Fruit fly (Drosophila melanogaster) whole organism, embryonic: Measurements from ENCODE around the gene scrib.

Experiments used
- Ada2b ChIP-seq: fragments of 200-800 bp; sonication (Bioruptor generic); IDR thresholded peaks from 2 replicates; pipeline ENCODE4 v1.3.6; 2022; ENCODE audit warnings: missing biosample characterization, missing genetic modification characterization
- Bteb2 ChIP-seq: fragments of 200-800 bp; sonication (Bioruptor generic); optimal IDR thresholded peaks from 2 replicates; lab custom pipeline; 2016; ENCODE audit warnings: missing biosample characterization, missing genetic modification characterization
- C15 ChIP-seq: fragments of 200-800 bp; sonication (Bioruptor generic); IDR thresholded peaks from 3 replicates; pipeline ENCODE4 v1.3.6; 2022; ENCODE audit warnings: missing biosample characterization, missing genetic modification characterization
- CG10147 ChIP-seq: fragments of 200-800 bp; sonication (Bioruptor generic); optimal IDR thresholded peaks from 2 replicates; lab custom pipeline; 2019; ENCODE audit warnings: missing biosample characterization, mild to moderate bottlenecking, missing genetic modification characterization, moderate library complexity
- CG11085 ChIP-seq: fragments of 200-800 bp; sonication (Bioruptor generic); IDR thresholded peaks from 2 replicates; pipeline ENCODE4 v1.3.6; 2022; ENCODE audit warnings: missing biosample characterization, missing genetic modification characterization
- CG11695 ChIP-seq: fragments of 200-800 bp; sonication (Bioruptor generic); IDR thresholded peaks from 3 replicates; pipeline ENCODE4 v1.3.6; 2022; ENCODE audit warnings: missing biosample characterization, missing genetic modification characterization
- CG12299 ChIP-seq: fragments of 200-800 bp; sonication (Bioruptor generic); optimal IDR thresholded peaks from 2 replicates; lab custom pipeline; 2018; ENCODE audit warnings: missing biosample characterization, mild to moderate bottlenecking, missing genetic modification characterization
- CG13624 ChIP-seq: fragments of 200-800 bp; sonication (Bioruptor generic); optimal IDR thresholded peaks from 2 replicates; lab custom pipeline; 2016; ENCODE audit warnings: missing biosample characterization, missing genetic modification characterization
- CG13894 ChIP-seq: fragments of 200-800 bp; sonication (Bioruptor generic); optimal IDR thresholded peaks from 3 replicates; lab custom pipeline; 2018; ENCODE audit warnings: missing biosample characterization, mild to moderate bottlenecking, missing genetic modification characterization, moderate library complexity
- CG15011 ChIP-seq: fragments of 200-800 bp; sonication (Bioruptor generic); optimal IDR thresholded peaks from 3 replicates; lab custom pipeline; 2018; ENCODE audit warnings: missing biosample characterization, mild to moderate bottlenecking, missing genetic modification characterization
- CG15514 ChIP-seq: fragments of 200-800 bp; sonication (Bioruptor generic); optimal IDR thresholded peaks from 3 replicates; lab custom pipeline; 2017; ENCODE audit warnings: missing biosample characterization, missing genetic modification characterization, mild to moderate bottlenecking, moderate library complexity, missing genetic modification reagents
- CG2678 ChIP-seq: fragments of 200-800 bp; sonication (Bioruptor generic); optimal IDR thresholded peaks from 3 replicates; lab custom pipeline; 2019; ENCODE audit warnings: missing biosample characterization, mild to moderate bottlenecking, missing genetic modification characterization, moderate library complexity
- CG30403 ChIP-seq: fragments of 200-800 bp; sonication (Bioruptor generic); optimal IDR thresholded peaks from 3 replicates; lab custom pipeline; 2016; ENCODE audit warnings: missing biosample characterization, missing genetic modification characterization
- CG32532 ChIP-seq: fragments of 200-800 bp; sonication (Bioruptor generic); IDR thresholded peaks from 2 replicates; pipeline ENCODE4 v1.3.6; 2022; ENCODE audit warnings: missing biosample characterization, missing genetic modification characterization
- CG32767 ChIP-seq: fragments of 200-800 bp; sonication (Bioruptor generic); IDR thresholded peaks from 2 replicates; pipeline ENCODE4 v1.3.6; 2022; ENCODE audit warnings: missing biosample characterization, missing genetic modification characterization
- CG34376 ChIP-seq: fragments of 200-800 bp; sonication (Bioruptor generic); optimal IDR thresholded peaks from 2 replicates; lab custom pipeline; 2018; ENCODE audit warnings: missing biosample characterization, mild to moderate bottlenecking, missing genetic modification characterization
- CG6854 ChIP-seq: fragments of 200-800 bp; sonication (Bioruptor generic); optimal IDR thresholded peaks from 3 replicates; lab custom pipeline; 2017; ENCODE audit warnings: missing biosample characterization, mild to moderate bottlenecking, missing genetic modification characterization
- CG7786 ChIP-seq: fragments of 200-800 bp; sonication (Bioruptor generic); optimal IDR thresholded peaks from 2 replicates; lab custom pipeline; 2016; ENCODE audit warnings: missing biosample characterization, missing genetic modification characterization
- CG8290 ChIP-seq, 3 experiments: fragments of 200-800 bp; sonication (Bioruptor generic); optimal IDR thresholded peaks; 2 replicates each; lab custom pipeline; 2016 to 2019; ENCODE audit warnings: missing biosample characterization in 3 of 3, missing genetic modification characterization in 3 of 3, mild to moderate bottlenecking in 2 of 3, moderate library complexity in 1 of 3
- CG9817 ChIP-seq: fragments of 200-800 bp; sonication (Bioruptor generic); optimal IDR thresholded peaks from 2 replicates; lab custom pipeline; 2018; ENCODE audit warnings: missing biosample characterization, mild to moderate bottlenecking, missing genetic modification characterization, moderate library complexity
- CkIIα-i1 ChIP-seq: fragments of 200-800 bp; sonication (Bioruptor generic); IDR thresholded peaks from 2 replicates; pipeline ENCODE4 v1.3.6; 2022; ENCODE audit warnings: missing biosample characterization, missing genetic modification characterization
- Dbx ChIP-seq: fragments of 200-800 bp; sonication (Bioruptor generic); IDR thresholded peaks from 3 replicates; pipeline ENCODE4 v1.3.6; 2022; ENCODE audit warnings: missing biosample characterization, missing genetic modification characterization
- Dek ChIP-seq: fragments of 200-800 bp; sonication (Bioruptor generic); optimal IDR thresholded peaks from 3 replicates; lab custom pipeline; 2019; ENCODE audit warnings: missing biosample characterization, mild to moderate bottlenecking, missing genetic modification characterization, moderate library complexity
- Dip3 ChIP-seq: fragments of 200-800 bp; sonication (Bioruptor generic); optimal IDR thresholded peaks from 3 replicates; lab custom pipeline; 2016; ENCODE audit warnings: missing biosample characterization, missing genetic modification characterization
- Fer3 ChIP-seq: fragments of 200-800 bp; sonication (Bioruptor generic); optimal IDR thresholded peaks from 2 replicates; lab custom pipeline; 2018; ENCODE audit warnings: missing biosample characterization, mild to moderate bottlenecking, missing genetic modification characterization, moderate library complexity
- Hmr ChIP-seq: fragments of 200-800 bp; sonication (Bioruptor generic); optimal IDR thresholded peaks from 3 replicates; lab custom pipeline; 2017; ENCODE audit warnings: mild to moderate bottlenecking, missing biosample characterization, missing genetic modification reagents, missing genetic modification characterization
- Hmx ChIP-seq: fragments of 200-800 bp; sonication (Bioruptor generic); optimal IDR thresholded peaks from 2 replicates; lab custom pipeline; 2016; ENCODE audit warnings: missing biosample characterization, missing genetic modification characterization
- Mrtf ChIP-seq: fragments of 200-800 bp; sonication (Bioruptor generic); IDR thresholded peaks from 3 replicates; pipeline ENCODE4 v1.3.6; 2022; ENCODE audit warnings: missing biosample characterization, missing genetic modification characterization
- NC2β ChIP-seq: fragments of 200-800 bp; sonication (Bioruptor generic); optimal IDR thresholded peaks from 2 replicates; lab custom pipeline; 2016; ENCODE audit warnings: missing biosample characterization, missing genetic modification characterization
- Rfx ChIP-seq: fragments of 200-800 bp; sonication (Bioruptor generic); IDR thresholded peaks from 2 replicates; pipeline ENCODE4 v1.3.6; 2022; ENCODE audit warnings: missing biosample characterization, missing genetic modification characterization
- ac ChIP-seq: fragments of 200-800 bp; sonication (Bioruptor generic); optimal IDR thresholded peaks from 3 replicates; lab custom pipeline; 2017; ENCODE audit warnings: missing biosample characterization, mild to moderate bottlenecking, missing genetic modification characterization
- cwo ChIP-seq: fragments of 200-800 bp; sonication (Bioruptor generic); optimal IDR thresholded peaks from 3 replicates; lab custom pipeline; 2017; ENCODE audit warnings: missing biosample characterization, missing genetic modification characterization, mild to moderate bottlenecking, moderate library complexity, missing genetic modification reagents
- da ChIP-seq: fragments of 200-800 bp; sonication (Bioruptor generic); optimal IDR thresholded peaks from 2 replicates; lab custom pipeline; 2016; ENCODE audit warnings: missing biosample characterization, missing genetic modification characterization
- grau ChIP-seq: fragments of 200-800 bp; optimal IDR thresholded peaks from 3 replicates; lab custom pipeline; 2019; ENCODE audit warnings: missing biosample characterization, mild to moderate bottlenecking, missing genetic modification characterization, moderate library complexity
- ind ChIP-seq: fragments of 200-800 bp; sonication (Bioruptor generic); optimal IDR thresholded peaks from 3 replicates; lab custom pipeline; 2016; ENCODE audit warnings: missing biosample characterization, missing genetic modification characterization
- mirr ChIP-seq: fragments of 200-800 bp; sonication (Bioruptor generic); optimal IDR thresholded peaks from 3 replicates; lab custom pipeline; 2018; ENCODE audit warnings: missing biosample characterization, mild to moderate bottlenecking, missing genetic modification characterization
- nom ChIP-seq: fragments of 200-800 bp; sonication (Bioruptor generic); optimal IDR thresholded peaks from 2 replicates; lab custom pipeline; 2017; ENCODE audit warnings: missing biosample characterization, missing genetic modification characterization, mild to moderate bottlenecking, moderate library complexity, missing genetic modification reagents
- onecut ChIP-seq: fragments of 200-800 bp; sonication (Bioruptor generic); IDR thresholded peaks from 2 replicates; pipeline ENCODE4 v1.3.6; 2022; ENCODE audit warnings: missing biosample characterization, missing genetic modification characterization
- org-1 ChIP-seq: fragments of 200-800 bp; sonication (Bioruptor generic); optimal IDR thresholded peaks from 2 replicates; lab custom pipeline; 2017; ENCODE audit warnings: missing biosample characterization, missing genetic modification characterization
- pan ChIP-seq, 4 experiments: fragments of >200 bp in 3 of 4; fragments of 200-800 bp in 1 of 4; sonication (Bioruptor generic) in 1 of 4; optimal IDR thresholded peaks in 3 of 4; IDR thresholded peaks in 1 of 4; 2 replicates each; pipeline versions ENCODE4 v1.3.6 to Lab custom; 2017 to 2022; ENCODE audit warnings: missing biosample characterization in 2 of 4, missing genetic modification characterization in 2 of 4, mixed read lengths in 1 of 4
- pho ChIP-seq: fragments of 200-800 bp; sonication (Bioruptor generic); optimal IDR thresholded peaks from 2 replicates; lab custom pipeline; 2016; ENCODE audit warnings: missing biosample characterization, missing genetic modification characterization
- prd ChIP-seq, 3 experiments: fragments of >200 bp in 2 of 3; fragments of 200-800 bp in 1 of 3; sonication (Bioruptor generic) in 1 of 3; optimal IDR thresholded peaks in 2 of 3; IDR thresholded peaks in 1 of 3; 2 replicates in 2 of 3; 3 replicates in 1 of 3; pipeline versions ENCODE4 v1.3.6 to Lab custom; 2017 to 2022; ENCODE audit warnings: missing biosample characterization in 1 of 3, missing genetic modification characterization in 1 of 3
- row ChIP-seq: fragments of 200-800 bp; sonication (Bioruptor generic); IDR thresholded peaks from 3 replicates; pipeline ENCODE4 v1.3.6; 2022; ENCODE audit warnings: missing biosample characterization, missing genetic modification characterization
- scrt ChIP-seq: fragments of 200-800 bp; sonication (Bioruptor generic); optimal IDR thresholded peaks from 2 replicates; lab custom pipeline; 2018; ENCODE audit warnings: missing biosample characterization, mild to moderate bottlenecking, missing genetic modification characterization, moderate library complexity
- ttk ChIP-seq: fragments of 200-800 bp; sonication (Bioruptor generic); IDR thresholded peaks from 2 replicates; pipeline ENCODE4 v2.1.2; 2022; ENCODE audit warnings: missing biosample characterization, missing genetic modification characterization
- twi ChIP-seq: fragments of 200-800 bp; optimal IDR thresholded peaks from 2 replicates; lab custom pipeline; 2019; ENCODE audit warnings: missing biosample characterization, mild to moderate bottlenecking, missing genetic modification characterization, moderate library complexity
- unpg ChIP-seq: fragments of 200-800 bp; sonication (Bioruptor generic); optimal IDR thresholded peaks from 3 replicates; lab custom pipeline; 2018; ENCODE audit warnings: missing biosample characterization, mild to moderate bottlenecking, missing genetic modification characterization, moderate library complexity
- vnd ChIP-seq: fragments of 200-800 bp; sonication (Bioruptor generic); IDR thresholded peaks from 3 replicates; pipeline ENCODE4 v1.3.6; 2022; ENCODE audit warnings: missing biosample characterization, missing genetic modification characterization; ENCODE audit not compliant: partially characterized antibody

Gene scrib

dm6 chr3R:26494247-26494646 lies 41.9 kb upstream of the scrib start (continued):
- TF ChIP-seq CG7786 (GFP tag; lab: Kevin White, UChicago) (peak; percentile 1), org-1 (GFP tag; lab: Kevin White, UChicago) (peak; percentile 4), ind (GFP tag; lab: Kevin White, UChicago) (peak; percentile 24), twi (tag; lab: Kevin White, UChicago) (no peak), onecut (peak; percentile 20; the same call in 1 of the 2 replicates), nom (GFP tag; lab: Kevin White, UChicago) (no peak), CG15011 (GFP tag; lab: Kevin White, UChicago) (peak; percentile 30), CG32767 (GFP tag; lab: Robert Waterston, UW) (0 out of 2 replicates have a peak, but pooled peaks have one; percentile 31), CG11695 (GFP tag; lab: Robert Waterston, UW) (no peak), cwo (GFP tag; lab: Kevin White, UChicago) (peak; percentile 52), row (GFP tag; lab: Robert Waterston, UW) (peak; percentile 66; the same call in 2 of the 3 replicates), CG13624 (GFP tag; lab: Kevin White, UChicago) (peak; percentile 33), ttk (GFP tag; lab: Robert Waterston, UW) (peak; percentile 33; the same call in 1 of the 2 replicates), Mrtf (GFP tag; lab: Robert Waterston, UW) (0 out of 3 replicates have a peak, but pooled peaks have one; percentile 5), CG34376 (GFP tag; lab: Kevin White, UChicago) (peak; percentile 18), CG2678 (tag; lab: Kevin White, UChicago) (peak; percentile 70), da (GFP tag; lab: Kevin White, UChicago) (no peak), CkIIα-i1 (GFP tag; lab: Robert Waterston, UW) (no peak), Dek (peak; percentile 48), prd (optimal IDR thresholded peaks at IDR 0.05; lab: Kevin White, UChicago) (no peak), prd (GFP tag; IDR thresholded peaks at IDR 0.05; lab: Robert Waterston, UW) (peak; percentile 41; the same call in 1 of the 3 replicates), CG15514 (peak; percentile 37), NC2β (no peak), Rfx (GFP tag; lab: Robert Waterston, UW) (peak; percentile 59), Bteb2 (peak; percentile 3), CG6854 (peak; percentile 38), C15 (GFP tag; lab: Robert Waterston, UW) (0 out of 3 replicates have a peak, but pooled peaks have one; percentile 13), pho (GFP tag; lab: Kevin White, UChicago) (peak; percentile 28), Ada2b (peak; percentile 51), pan (optimal IDR thresholded peaks at IDR 0.05; lab: Kevin White, UChicago) (no peak), pan (GFP tag; optimal IDR thresholded peaks at IDR 0.05 in 1 of 2, IDR thresholded peaks at IDR 0.05 in 1 of 2) (peak in 1 of 2 experiments; percentile 30), CG10147 (GFP tag; lab: Kevin White, UChicago) (peak; percentile 40), vnd (GFP tag; lab: Robert Waterston, UW) (no peak), CG12299 (tag; lab: Kevin White, UChicago) (peak; percentile 9), ac (no peak), CG13894 (tag; lab: Kevin White, UChicago) (peak; percentile 69), Dip3 (GFP tag; lab: Kevin White, UChicago) (peak; percentile 7), grau (tag; lab: Kevin White, UChicago) (peak; percentile 64), mirr (GFP tag; lab: Kevin White, UChicago) (no peak), Hmx (GFP tag; lab: Kevin White, UChicago) (no peak), CG32532 (peak; percentile 58; the same call in 1 of the 2 replicates), CG8290 (GFP tag; optimal IDR thresholded peaks at IDR 0.05; lab: Kevin White, UChicago) (no peak), CG8290 (tag; optimal IDR thresholded peaks at IDR 0.05; lab: Kevin White, UChicago) (peak in 1 of 2 experiments; percentile 10), Fer3 (tag; lab: Kevin White, UChicago) (peak; percentile 54), scrt (GFP tag; lab: Kevin White, UChicago) (peak; percentile 52), unpg (peak; percentile 23), Dbx (GFP tag; lab: Robert Waterston, UW) (0 out of 3 replicates have a peak, but pooled peaks have one; percentile 56), CG9817 (tag; lab: Kevin White, UChicago) (peak; percentile 42), CG11085 (GFP tag; lab: Robert Waterston, UW) (no peak), Hmr (GFP tag; lab: Kevin White, UChicago) (peak; percentile 69), CG30403 (GFP tag; lab: Kevin White, UChicago) (peak; percentile 37)
